Worm (Caenorhabditis elegans): ENCODE data around the gene C06G4.4.

Gene C06G4.4

ce11 chrIII:7956965-7957364 lies 20.6 kb downstream of the C06G4.4 start, which contains the start of gene C29E4.9:
TSS of gene C29E4.9 (minus strand) at chrIII:7957065.
- TF ChIP-seq mef-2 (tag; optimal IDR thresholded peaks at IDR 0.05), result no peak
- TF ChIP-seq efl-1 (optimal IDR thresholded peaks at IDR 0.05), result no peak
- peak in 1 of 2 experiments; percentile 43 for TF ChIP-seq efl-1 (GFP tag; optimal IDR thresholded peaks at IDR 0.05 in 1 of 2)

- TF ChIP-seq pax-3 (tag; optimal IDR thresholded peaks at IDR 0.05) (no peak), aha-1 (tag; optimal IDR thresholded peaks at IDR 0.05) (no peak), mep-1 (tag; optimal IDR thresholded peaks at IDR 0.05) (no peak), grh-1 (GFP tag; IDR thresholded peaks at IDR 0.05) (no peak), fos-1 (tag; optimal IDR thresholded peaks at IDR 0.05) (no peak), nhr-76 (tag; optimal IDR thresholded peaks at IDR 0.05) (no peak), ceh-82 (tag; optimal IDR thresholded peaks at IDR 0.05) (no peak), nhr-20 (tag; optimal IDR thresholded peaks at IDR 0.05) (no peak), nhr-47 (tag; optimal IDR thresholded peaks at IDR 0.05) (no peak)
These were observed 24.4 kb downstream of the C06G4.4 start, which contains the start of gene let-754 for ce11 chrIII:7953208-7953607. TSS of gene let-754 (minus strand) at chrIII:7953308.

DNA sequence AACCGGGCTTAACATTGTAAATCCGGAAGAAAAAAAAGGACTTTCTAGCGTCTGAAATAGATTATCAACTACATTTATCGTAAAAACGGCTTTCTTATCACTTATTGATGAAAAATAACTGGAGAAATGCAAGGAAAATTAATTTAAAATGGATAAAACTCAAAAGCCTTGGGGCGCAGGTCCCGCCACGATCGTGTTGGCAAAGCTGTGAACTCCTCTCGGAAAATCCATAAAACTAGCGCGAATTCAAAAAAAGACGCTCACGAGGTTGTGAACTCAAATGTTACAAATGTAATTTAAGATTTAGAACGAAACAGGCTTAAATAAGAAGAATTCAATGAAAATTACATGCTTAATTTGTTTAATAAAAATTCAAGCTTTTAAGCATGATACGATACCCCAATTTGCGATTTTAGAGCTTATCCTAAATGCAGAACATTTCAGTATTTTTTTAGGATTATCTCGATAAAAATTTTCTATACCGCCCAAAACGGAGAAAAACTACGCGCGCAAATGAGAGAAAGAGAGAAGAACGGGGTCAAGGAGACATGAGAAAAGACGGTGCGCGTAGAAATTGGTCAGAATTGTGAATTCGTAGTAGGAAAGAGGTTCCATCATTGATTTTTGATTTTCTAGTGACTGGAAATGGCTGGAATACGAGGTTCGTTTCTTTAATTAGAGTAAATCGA lies 25.4 kb downstream of the C06G4.4 start, which contains the start of gene C29E4.15:
Gene C29E4.15, plus strand, starts transcription at position 547 of the 689 bp plus-strand sequence.
- TF ChIP-seq lin-15B (tag; optimal IDR thresholded peaks at IDR 0.05) (peak; percentile 17), nhr-47 (tag; optimal IDR thresholded peaks at IDR 0.05) (peak; percentile 58), F16B12.6 (tag; optimal IDR thresholded peaks at IDR 0.05) (peak; percentile 30), dpl-1 (GFP tag; optimal IDR thresholded peaks at IDR 0.05) (peak; percentile 79 to 92 (median 84)), isw-1 (GFP tag; IDR thresholded peaks at IDR 0.05) (peak; percentile 33; the same call in 1 of the 2 replicates), rnt-1 (tag; optimal IDR thresholded peaks at IDR 0.05) (peak; percentile 68), tbx-2 (tag; optimal IDR thresholded peaks at IDR 0.05) (peak; percentile 21), sox-4 (tag; optimal IDR thresholded peaks at IDR 0.05) (no peak), nhr-11 (tag; optimal IDR thresholded peaks at IDR 0.05) (no peak), lir-3 (tag; optimal IDR thresholded peaks at IDR 0.05; ENCODE audit: poor library complexity) (no peak), nhr-71 (tag; optimal IDR thresholded peaks at IDR 0.05) (peak; percentile 70), ztf-4 (tag; optimal IDR thresholded peaks at IDR 0.05) (no peak), ceh-82 (tag; optimal IDR thresholded peaks at IDR 0.05) (peak in 1 of 3 experiments; percentile 43), zip-4 (GFP tag; optimal IDR thresholded peaks at IDR 0.05) (no peak), sptf-1 (tag; optimal IDR thresholded peaks at IDR 0.05) (no peak), swsn-7 (tag; optimal IDR thresholded peaks at IDR 0.05) (peak; percentile 47), mdl-1 (tag; optimal IDR thresholded peaks at IDR 0.05) (peak in 1 of 2 experiments; percentile 24), nhr-19 (GFP tag; conservative IDR thresholded peaks at IDR 0.05) (peak; percentile 52), blmp-1 (tag; optimal IDR thresholded peaks at IDR 0.05) (peak; percentile 64), nhr-20 (tag; optimal IDR thresholded peaks at IDR 0.05) (peak; percentile 48), snu-23 (GFP tag; optimal IDR thresholded peaks at IDR 0.05) (peak; percentile 58), lin-35 (GFP tag; optimal IDR thresholded peaks at IDR 0.05) (peak; percentile 74 to 91), unc-86 (tag; optimal IDR thresholded peaks at IDR 0.05) (peak; percentile 40), skn-1 (tag; optimal IDR thresholded peaks at IDR 0.05) (peak; percentile 34), xbp-1 (tag; optimal IDR thresholded peaks at IDR 0.05) (peak; percentile 37), lsy-2 (tag; optimal IDR thresholded peaks at IDR 0.05) (peak; percentile 53 to 73), fkh-8 (tag; optimal IDR thresholded peaks at IDR 0.05) (peak; percentile 29), grh-1 (GFP tag; IDR thresholded peaks at IDR 0.05) (no peak), efl-1 (optimal IDR thresholded peaks at IDR 0.05) (peak; percentile 92), efl-1 (GFP tag; optimal IDR thresholded peaks at IDR 0.05 in 1 of 2) (peak; percentile 90 to 98)

ce11 chrIII:7950447-7950846 lies 27.2 kb downstream of the C06G4.4 start:
- TF ChIP-seq skn-1 (tag; optimal IDR thresholded peaks at IDR 0.05) (no peak), efl-1 (optimal IDR thresholded peaks at IDR 0.05) (no peak), efl-1 (GFP tag; optimal IDR thresholded peaks at IDR 0.05 in 1 of 2) (peak in 1 of 2 experiments; percentile 58)

Measured in whole organism, L1 larva.